Worm (Caenorhabditis elegans): Measurements from ENCODE around the gene flr-1.

- TF ChIP-seq skn-1 (tag; optimal IDR thresholded peaks at IDR 0.05) (no peak), nhr-11 (tag; optimal IDR thresholded peaks at IDR 0.05) (no peak), pha-4 (tag; optimal IDR thresholded peaks at IDR 0.05) (no peak), nhr-12 (tag; optimal IDR thresholded peaks at IDR 0.05) (no peak), lin-15B (tag; optimal IDR thresholded peaks at IDR 0.05) (no peak), lsy-12 (tag; optimal IDR thresholded peaks at IDR 0.05) (no peak), nhr-23 (tag; optimal IDR thresholded peaks at IDR 0.05) (no peak), nhr-77 (tag; optimal IDR thresholded peaks at IDR 0.05) (no peak), nhr-25 (tag; optimal IDR thresholded peaks at IDR 0.05) (no peak), ztf-11 (tag; optimal IDR thresholded peaks at IDR 0.05) (no peak), ZK546.5 (tag; optimal IDR thresholded peaks at IDR 0.05) (no peak), elt-3 (tag; optimal IDR thresholded peaks at IDR 0.05) (no peak), elt-1 (tag; optimal IDR thresholded peaks at IDR 0.05) (no peak), mdl-1 (tag; optimal IDR thresholded peaks at IDR 0.05) (no peak)
Measured at ce11 chrX:13456442-13456841, at the start of gene flr-1.

Measured in whole organism, L3 larva.